Worm (Caenorhabditis elegans) whole organism, young adult: ENCODE results near the gene C01G10.4.

Experiments
- D2030.7 ChIP-seq: fragments of 200-800 bp; sonication (Bioruptor generic); IDR thresholded peaks from 2 replicates; pipeline ENCODE4 v1.3.6; 2022; ENCODE audit warnings: missing genetic modification reagents, missing genetic modification characterization, missing compliant biosample characterization
- F37B4.10 ChIP-seq: fragments of 200-800 bp; sonication (Bioruptor generic); IDR thresholded peaks from 2 replicates; pipeline ENCODE4 v1.3.6; 2022; ENCODE audit warnings: missing genetic modification characterization, missing compliant biosample characterization
- F39B2.1 ChIP-seq: fragments of 200-800 bp; sonication (Bioruptor generic); IDR thresholded peaks from 2 replicates; pipeline ENCODE4 v1.3.6; 2022; ENCODE audit warnings: missing genetic modification reagents, missing genetic modification characterization, missing compliant biosample characterization
- F52B5.7 ChIP-seq: sonication (generic microtip); optimal IDR thresholded peaks from 2 replicates; lab custom pipeline; 2016; ENCODE audit warnings: mild to moderate bottlenecking, missing genetic modification characterization, missing compliant biosample characterization
- F55B11.4 ChIP-seq: sonication (generic microtip); optimal IDR thresholded peaks from 2 replicates; lab custom pipeline; 2016; ENCODE audit warnings: missing compliant biosample characterization, missing genetic modification characterization, borderline replicate concordance; ENCODE audit not compliant: insufficient read depth
- K11D2.4 ChIP-seq: fragments of 200-800 bp; sonication (Bioruptor generic); IDR thresholded peaks from 2 replicates; pipeline ENCODE4 v1.3.6; 2022; ENCODE audit warnings: missing genetic modification reagents, missing genetic modification characterization, missing compliant biosample characterization
- K12H6.12 ChIP-seq: fragments of 200-800 bp; sonication (Bioruptor generic); optimal IDR thresholded peaks from 2 replicates; lab custom pipeline; 2018; ENCODE audit warnings: mild to moderate bottlenecking, missing genetic modification characterization, missing compliant biosample characterization
- ZK185.1 ChIP-seq: sonication (generic microtip); optimal IDR thresholded peaks from 2 replicates; lab custom pipeline; 2016; ENCODE audit warnings: mild to moderate bottlenecking, missing genetic modification characterization, missing compliant biosample characterization; ENCODE audit not compliant: poor library complexity, severe bottlenecking
- attf-5 ChIP-seq: fragments of 200-800 bp; sonication (Bioruptor generic); optimal IDR thresholded peaks from 2 replicates; lab custom pipeline; 2018; ENCODE audit warnings: mild to moderate bottlenecking, missing genetic modification characterization, missing compliant biosample characterization
- cebp-1 ChIP-seq, 2 experiments: fragments of 200-800 bp in 1 of 2; sonication (Bioruptor generic) in 1 of 2; sonication (generic microtip) in 1 of 2; IDR thresholded peaks in 1 of 2; optimal IDR thresholded peaks in 1 of 2; 2 replicates each; pipeline versions ENCODE4 v1.3.6 to Lab custom; 2017 to 2022; ENCODE audit warnings: missing compliant biosample characterization in 2 of 2, missing genetic modification characterization in 2 of 2, mild to moderate bottlenecking in 1 of 2, missing genetic modification reagents in 1 of 2, moderate library complexity in 1 of 2
- cebp-2 ChIP-seq: fragments of 200-800 bp; sonication (Bioruptor generic); IDR thresholded peaks from 2 replicates; pipeline ENCODE4 v1.3.6; 2022; ENCODE audit warnings: missing genetic modification characterization, missing compliant biosample characterization
- ceh-100 ChIP-seq: fragments of 200-800 bp; sonication (Bioruptor generic); IDR thresholded peaks from 2 replicates; pipeline ENCODE4 v1.3.6; 2022; ENCODE audit warnings: missing genetic modification reagents, missing genetic modification characterization, missing compliant biosample characterization
- ceh-40 ChIP-seq: fragments of 200-800 bp; sonication (Bioruptor generic); IDR thresholded peaks from 2 replicates; pipeline ENCODE4 v1.3.6; 2022; ENCODE audit warnings: missing genetic modification characterization, missing compliant biosample characterization
- dox-1 ChIP-seq: fragments of 200-800 bp; sonication (Bioruptor generic); IDR thresholded peaks from 2 replicates; pipeline ENCODE4 v1.3.6; 2022; ENCODE audit warnings: missing genetic modification reagents, missing genetic modification characterization, missing compliant biosample characterization
- dpff-1 ChIP-seq: sonication (generic microtip); optimal IDR thresholded peaks from 2 replicates; lab custom pipeline; 2017; ENCODE audit warnings: mild to moderate bottlenecking, missing genetic modification characterization, missing compliant biosample characterization
- efl-1 ChIP-seq: fragments of 150-350 bp; optimal IDR thresholded peaks from 2 replicates; lab custom pipeline; 2014; ENCODE audit warnings: missing biosample characterization, missing genetic modification reagents, missing genetic modification characterization
- egl-18 ChIP-seq: fragments of 200-800 bp; sonication (Bioruptor generic); IDR thresholded peaks from 2 replicates; pipeline ENCODE4 v1.3.6; 2022; ENCODE audit warnings: missing genetic modification reagents, missing genetic modification characterization, missing compliant biosample characterization
- ets-4 ChIP-seq: fragments of 200-800 bp; sonication (Bioruptor generic); optimal IDR thresholded peaks from 2 replicates; lab custom pipeline; 2018; ENCODE audit warnings: mild to moderate bottlenecking, missing genetic modification characterization, missing compliant biosample characterization
- hlh-12 ChIP-seq: sonication (generic microtip); optimal IDR thresholded peaks from 2 replicates; lab custom pipeline; 2016; ENCODE audit warnings: missing genetic modification characterization, missing compliant biosample characterization
- hmg-20 ChIP-seq: fragments of 200-800 bp; sonication (Bioruptor generic); IDR thresholded peaks from 2 replicates; pipeline ENCODE4 v1.3.6; 2022; ENCODE audit warnings: missing genetic modification reagents, missing genetic modification characterization, missing compliant biosample characterization
- let-526 ChIP-seq: fragments of 200-800 bp; sonication (Bioruptor generic); IDR thresholded peaks from 2 replicates; pipeline ENCODE4 v1.3.6; 2022; ENCODE audit warnings: missing genetic modification reagents, missing genetic modification characterization, missing compliant biosample characterization
- lir-1 ChIP-seq: fragments of 200-800 bp; sonication (Bioruptor generic); conservative IDR thresholded peaks from 2 replicates; pipeline ENCODE4 v1.3.6; 2022; ENCODE audit warnings: missing genetic modification reagents, missing genetic modification characterization, missing compliant biosample characterization
- lsl-1 ChIP-seq: fragments of 200-800 bp; sonication (Bioruptor generic); optimal IDR thresholded peaks from 2 replicates; lab custom pipeline; 2018; ENCODE audit warnings: mild to moderate bottlenecking, missing genetic modification characterization, moderate library complexity, missing compliant biosample characterization
- lsy-27 ChIP-seq: sonication (generic microtip); optimal IDR thresholded peaks from 2 replicates; lab custom pipeline; 2017; ENCODE audit warnings: missing genetic modification characterization, mild to moderate bottlenecking, missing compliant biosample characterization, antibody characterized with exemption, missing genotype, borderline replicate concordance; ENCODE audit not compliant: insufficient read depth
- madf-10 ChIP-seq: sonication (generic microtip); optimal IDR thresholded peaks from 2 replicates; lab custom pipeline; 2016; ENCODE audit warnings: mild to moderate bottlenecking, missing genetic modification characterization, missing compliant biosample characterization
- madf-6 ChIP-seq: fragments of 200-800 bp; sonication (Bioruptor generic); IDR thresholded peaks from 2 replicates; pipeline ENCODE4 v1.3.6; 2022; ENCODE audit warnings: missing genetic modification reagents, missing genetic modification characterization, missing compliant biosample characterization
- nhr-27 ChIP-seq: fragments of 200-800 bp; sonication (Bioruptor generic); optimal IDR thresholded peaks from 2 replicates; lab custom pipeline; 2018; ENCODE audit warnings: mild to moderate bottlenecking, missing genetic modification characterization, moderate library complexity, missing compliant biosample characterization
- nhr-90 ChIP-seq: sonication (generic microtip); optimal IDR thresholded peaks from 2 replicates; lab custom pipeline; 2016; ENCODE audit warnings: missing genotype, mild to moderate bottlenecking, missing genetic modification characterization, missing compliant biosample characterization
- pha-4 ChIP-seq: fragments of 150-350 bp; sonication (generic microtip); optimal IDR thresholded peaks from 2 replicates; lab custom pipeline; 2014; ENCODE audit warnings: missing biosample characterization, missing genetic modification reagents, missing genetic modification characterization
- rcor-1 ChIP-seq: fragments of 200-800 bp; sonication (Bioruptor generic); IDR thresholded peaks from 2 replicates; pipeline ENCODE4 v1.3.6; 2022; ENCODE audit warnings: missing genetic modification reagents, missing genetic modification characterization, missing compliant biosample characterization
- repo-1 ChIP-seq: sonication (generic microtip); optimal IDR thresholded peaks from 2 replicates; lab custom pipeline; 2017; ENCODE audit warnings: mild to moderate bottlenecking, missing genetic modification characterization, missing compliant biosample characterization
- sdz-38 ChIP-seq: sonication (generic microtip); optimal IDR thresholded peaks from 2 replicates; lab custom pipeline; 2016; ENCODE audit warnings: missing genotype, missing genetic modification characterization, missing compliant biosample characterization
- tbp1 ChIP-seq: fragments of 200-800 bp; sonication (Bioruptor generic); optimal IDR thresholded peaks from 2 replicates; lab custom pipeline; 2018; ENCODE audit warnings: mild to moderate bottlenecking, missing genetic modification characterization, missing compliant biosample characterization
- unc-130 ChIP-seq: sonication (generic microtip); optimal IDR thresholded peaks from 2 replicates; lab custom pipeline; 2016; ENCODE audit warnings: missing genetic modification reagents, missing genetic modification characterization, missing compliant biosample characterization
- xnd-1 ChIP-seq: sonication (generic microtip); optimal IDR thresholded peaks from 2 replicates; lab custom pipeline; 2016; ENCODE audit warnings: missing genotype, missing genetic modification reagents, missing genetic modification characterization, missing compliant biosample characterization
- zim-3 ChIP-seq: sonication (generic microtip); optimal IDR thresholded peaks from 2 replicates; lab custom pipeline; 2017; ENCODE audit warnings: mild to moderate bottlenecking, missing genetic modification characterization, moderate library complexity, missing compliant biosample characterization
- ztf-18 ChIP-seq: sonication (generic microtip); optimal IDR thresholded peaks from 2 replicates; lab custom pipeline; 2016; ENCODE audit warnings: missing genotype, mild to moderate bottlenecking, missing genetic modification characterization, missing compliant biosample characterization
- ztf-22 ChIP-seq: fragments of 200-800 bp; sonication (Bioruptor generic); optimal IDR thresholded peaks from 2 replicates; lab custom pipeline; 2018; ENCODE audit warnings: mild to moderate bottlenecking, missing genetic modification characterization, moderate library complexity, missing compliant biosample characterization

The C01G10.4 gene

ce11 chrV:15065837-15066348 is 23.6 kb upstream of the C01G10.4 start, which contains the start of gene otub-1 (continued):
- TF ChIP-seq xnd-1 (tag; lab: Kevin White, UChicago) (peak; percentile 72), zim-3 (tag; lab: Kevin White, UChicago) (no peak), dox-1 (GFP tag; lab: Robert Waterston, UW) (no peak), madf-10 (no peak), sdz-38 (tag; lab: Kevin White, UChicago) (no peak), hmg-20 (GFP tag; lab: Robert Waterston, UW) (no peak), egl-18 (GFP tag; lab: Robert Waterston, UW) (no peak), dpff-1 (no peak), unc-130 (peak; percentile 47), pha-4 (tag; lab: Kevin White, UChicago) (no peak), hlh-12 (tag; lab: Kevin White, UChicago) (no peak), F55B11.4 (tag; lab: Kevin White, UChicago) (no peak), ZK185.1 (tag; lab: Kevin White, UChicago) (no peak), lir-1 (GFP tag; lab: Robert Waterston, UW) (no peak), lsl-1 (GFP tag; lab: Kevin White, UChicago) (peak; percentile 97), ceh-100 (GFP tag; lab: Robert Waterston, UW) (no peak), cebp-2 (GFP tag; lab: Robert Waterston, UW) (no peak)

ce11 chrV:15067165-15067564 is 22.4 kb upstream of the C01G10.4 start, which contains the start of gene C25D7.10:
Gene C25D7.10, plus strand, starts transcription at chrV:15067465.
- no peak for TF ChIP-seq F39B2.1
- TF ChIP-seq cebp-2 (GFP tag; lab: Robert Waterston, UW): 0 out of 2 replicates have a peak, but pooled peaks have one; percentile 65
- 0 out of 2 replicates have a peak, but pooled peaks have one; percentile 23 for TF ChIP-seq madf-6 (GFP tag; lab: Robert Waterston, UW)
- TF ChIP-seq let-526 (GFP tag; lab: Robert Waterston, UW): no peak
- no peak for TF ChIP-seq F52B5.7 (tag; lab: Kevin White, UChicago)
- TF ChIP-seq dpff-1: no peak
- no peak for TF ChIP-seq ceh-40 (GFP tag; lab: Robert Waterston, UW)

- TF ChIP-seq ztf-22 (GFP tag; lab: Kevin White, UChicago) (no peak), tbp1 (GFP tag; lab: Kevin White, UChicago) (no peak)
Observed at ce11 chrV:15068378-15068777, 21.2 kb upstream of the C01G10.4 start, which contains the start of gene dnj-3. Gene dnj-3, plus strand, starts transcription at chrV:15068678.

DNA sequence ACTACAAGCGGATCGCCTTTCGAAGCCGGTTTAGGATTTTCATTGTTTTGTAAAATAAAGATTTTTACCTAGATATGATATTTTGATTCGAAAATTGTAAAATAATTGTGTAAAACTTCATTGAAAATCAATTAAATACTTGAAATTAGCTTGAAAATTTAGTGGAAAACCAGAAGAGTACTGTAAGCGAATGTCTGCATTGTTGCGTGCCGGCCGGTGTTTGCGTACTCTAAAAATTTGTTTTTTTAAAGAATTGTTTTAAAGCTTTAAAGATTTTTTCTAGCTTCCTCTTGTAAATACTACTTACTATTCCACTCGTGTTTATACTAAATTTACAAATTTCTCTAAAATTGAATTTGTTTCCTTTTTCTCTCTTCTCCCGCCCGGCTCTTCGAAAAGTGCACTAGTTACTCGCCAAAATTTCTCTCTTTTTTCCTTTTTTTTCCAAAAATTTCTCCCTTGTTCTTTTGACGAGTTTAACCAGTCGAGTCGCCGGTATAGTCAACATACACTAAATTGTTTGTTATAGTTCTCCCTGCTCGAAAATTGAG is 20.0 kb upstream of the C01G10.4 start:
- TF ChIP-seq cebp-1 (GFP tag; IDR thresholded peaks at IDR 0.05; lab: Robert Waterston, UW) (no peak), cebp-1 (tag; optimal IDR thresholded peaks at IDR 0.05; lab: Kevin White, UChicago) (no peak), lsl-1 (GFP tag; lab: Kevin White, UChicago) (peak; percentile 62), D2030.7 (GFP tag; lab: Robert Waterston, UW) (peak; percentile 42; the same call in 1 of the 2 replicates), lsy-27 (tag; lab: Kevin White, UChicago) (no peak)

ce11 chrV:15071015-15071810 is 18.3 kb upstream of the C01G10.4 start, which contains the start of gene unc-76:
Gene unc-76, plus strand, starts transcription at chrV:15071760.
- peak; percentile 56; the same call in 1 of the 2 replicates for TF ChIP-seq K11D2.4
- TF ChIP-seq K12H6.12 (tag; lab: Kevin White, UChicago): peak; percentile 89
- no peak for TF ChIP-seq efl-1 (GFP tag; lab: Kevin White, UChicago)
- TF ChIP-seq repo-1 (tag; lab: Kevin White, UChicago): no peak
- TF ChIP-seq nhr-27 (tag; lab: Kevin White, UChicago): no peak
- TF ChIP-seq ets-4 (GFP tag; lab: Kevin White, UChicago): no peak
- no peak for TF ChIP-seq cebp-1 (GFP tag; IDR thresholded peaks at IDR 0.05; lab: Robert Waterston, UW)
- peak; percentile 67 for TF ChIP-seq cebp-1 (tag; optimal IDR thresholded peaks at IDR 0.05; lab: Kevin White, UChicago)
- no peak for TF ChIP-seq rcor-1
- peak; percentile 38 for TF ChIP-seq attf-5 (GFP tag; lab: Kevin White, UChicago)
- TF ChIP-seq ztf-18 (tag; lab: Kevin White, UChicago): peak; percentile 29
- no peak for TF ChIP-seq F52B5.7 (tag; lab: Kevin White, UChicago)
- TF ChIP-seq pha-4 (tag; lab: Kevin White, UChicago): no peak
- no peak for TF ChIP-seq F37B4.10 (GFP tag; lab: Robert Waterston, UW)
- TF ChIP-seq nhr-90 (tag; lab: Kevin White, UChicago): no peak
